Fruit fly (Drosophila melanogaster): ENCODE data around the gene CG34175.

The CG34175 gene

dm6 chr2L:3348146-3348747 is 49.6 kb upstream of the CG34175 start (continued):
- TF ChIP-seq CG9932 (GFP tag; IDR thresholded peaks at IDR 0.05): no peak
- peak; percentile 69 for TF ChIP-seq Six4 (GFP tag; optimal IDR thresholded peaks at IDR 0.05)
- no peak for TF ChIP-seq grn (GFP tag; optimal IDR thresholded peaks at IDR 0.05)
- peak; percentile 48; the same call in 1 of the 2 replicates for TF ChIP-seq Atf6 (GFP tag; IDR thresholded peaks at IDR 0.05)
- peak; percentile 14 for TF ChIP-seq CG12299 (tag; optimal IDR thresholded peaks at IDR 0.05)
- TF ChIP-seq gsb (GFP tag; IDR thresholded peaks at IDR 0.05): no peak
- TF ChIP-seq NC2β (GFP tag; optimal IDR thresholded peaks at IDR 0.05): peak; percentile 66
- TF ChIP-seq Lim3 (GFP tag; IDR thresholded peaks at IDR 0.05): peak; percentile 71
- TF ChIP-seq nerfin-2 (GFP tag; IDR thresholded peaks at IDR 0.05; ENCODE audit: partially characterized antibody): 0 out of 2 replicates have a peak, but pooled peaks have one; percentile 24
- peak; percentile 61 for TF ChIP-seq CG4404 (GFP tag; IDR thresholded peaks at IDR 0.05)
- TF ChIP-seq hkb (optimal IDR thresholded peaks at IDR 0.05): no peak
- TF ChIP-seq hkb (GFP tag; IDR thresholded peaks at IDR 0.05): peak; percentile 91
- peak; percentile 49; the same call in 1 of the 3 replicates for TF ChIP-seq so (GFP tag; IDR thresholded peaks at IDR 0.05)
- TF ChIP-seq CG6765 (GFP tag; optimal IDR thresholded peaks at IDR 0.05): no peak
- TF ChIP-seq Nf-YC (tag; optimal IDR thresholded peaks at IDR 0.05): no peak
- TF ChIP-seq HLH4C (GFP tag; IDR thresholded peaks at IDR 0.05; ENCODE audit: partially characterized antibody): no peak
- peak; percentile 77 for TF ChIP-seq Gsc (GFP tag; IDR thresholded peaks at IDR 0.05)
- TF ChIP-seq Mrtf (GFP tag; IDR thresholded peaks at IDR 0.05): peak; percentile 75
- peak; percentile 78 for TF ChIP-seq ind (GFP tag; optimal IDR thresholded peaks at IDR 0.05)
- TF ChIP-seq CG16813 (GFP tag; IDR thresholded peaks at IDR 0.05; ENCODE audit: partially characterized antibody): no peak
- TF ChIP-seq Chrac-16 (GFP tag; optimal IDR thresholded peaks at IDR 0.05): peak; percentile 68
- TF ChIP-seq ash1 (GFP tag; optimal IDR thresholded peaks at IDR 0.05): no peak
- TF ChIP-seq tgo (GFP tag; IDR thresholded peaks at IDR 0.05): peak; percentile 84
- TF ChIP-seq dimm (GFP tag; IDR thresholded peaks at IDR 0.05): peak; percentile 74
- TF ChIP-seq CG3847 (GFP tag; IDR thresholded peaks at IDR 0.05): peak; percentile 33; the same call in 1 of the 2 replicates
- TF ChIP-seq CG7271 (tag; optimal IDR thresholded peaks at IDR 0.05): peak; percentile 2
- peak; percentile 24 for TF ChIP-seq CG4854 (GFP tag; optimal IDR thresholded peaks at IDR 0.05)
- TF ChIP-seq Fer2 (tag; optimal IDR thresholded peaks at IDR 0.05): no peak
- no peak for TF ChIP-seq ftz-f1 (GFP tag; optimal IDR thresholded peaks at IDR 0.05)
- peak; percentile 64 for TF ChIP-seq CG1602 (GFP tag; optimal IDR thresholded peaks at IDR 0.05)
- peak; percentile 81 for TF ChIP-seq esg (GFP tag; conservative IDR thresholded peaks at IDR 0.05)
- TF ChIP-seq row (GFP tag; IDR thresholded peaks at IDR 0.05): peak; percentile 84
- peak; percentile 83 for TF ChIP-seq nau (GFP tag; optimal IDR thresholded peaks at IDR 0.05)
- TF ChIP-seq Taf1 (GFP tag; IDR thresholded peaks at IDR 0.05): 0 out of 2 replicates have a peak, but pooled peaks have one; percentile 34
- peak; percentile 39 for TF ChIP-seq Sry-β (GFP tag; optimal IDR thresholded peaks at IDR 0.05)
- TF ChIP-seq cato (GFP tag; optimal IDR thresholded peaks at IDR 0.05; ENCODE audit: borderline replicate concordance): peak; percentile 66
- no peak for TF ChIP-seq CG17912 (GFP tag; optimal IDR thresholded peaks at IDR 0.05)
- TF ChIP-seq wek (GFP tag; optimal IDR thresholded peaks at IDR 0.05): no peak
- peak; percentile 53 to 57 for TF ChIP-seq Pdp1 (GFP tag; optimal IDR thresholded peaks at IDR 0.05)
- TF ChIP-seq Asciz (GFP tag; optimal IDR thresholded peaks at IDR 0.05): peak; percentile 92
- no peak for TF ChIP-seq B-H2 (GFP tag; optimal IDR thresholded peaks at IDR 0.05)
- no peak for TF ChIP-seq CG10565 (GFP tag; optimal IDR thresholded peaks at IDR 0.05)
- TF ChIP-seq Abd-B (GFP tag; optimal IDR thresholded peaks at IDR 0.05): peak; percentile 68
- peak; percentile 83 for TF ChIP-seq slp2 (GFP tag; optimal IDR thresholded peaks at IDR 0.05)
- TF ChIP-seq hbn (GFP tag; IDR thresholded peaks at IDR 0.05; ENCODE audit: partially characterized antibody): no peak
- TF ChIP-seq run (tag; optimal IDR thresholded peaks at IDR 0.05): peak; percentile 81
- TF ChIP-seq D19A (tag; optimal IDR thresholded peaks at IDR 0.05): peak; percentile 73
- TF ChIP-seq Myb (GFP tag; optimal IDR thresholded peaks at IDR 0.05): peak; percentile 37
- TF ChIP-seq br (optimal IDR thresholded peaks at IDR 0.05): no peak
- TF ChIP-seq CG10654 (GFP tag; optimal IDR thresholded peaks at IDR 0.05): peak; percentile 70
- TF ChIP-seq HHEX (GFP tag; optimal IDR thresholded peaks at IDR 0.05): peak; percentile 61
